Worm (Caenorhabditis elegans): ENCODE data around the gene gtl-2.

Gene gtl-2

ce11 chrIV:11266090-11266489, 7.2 kb upstream of the gtl-2 start, which contains the start of gene col-127:
Gene col-127, minus strand, starts transcription at chrIV:11266190.
- no peak for TF ChIP-seq unc-62 (GFP tag; optimal IDR thresholded peaks at IDR 0.05)

DNA sequence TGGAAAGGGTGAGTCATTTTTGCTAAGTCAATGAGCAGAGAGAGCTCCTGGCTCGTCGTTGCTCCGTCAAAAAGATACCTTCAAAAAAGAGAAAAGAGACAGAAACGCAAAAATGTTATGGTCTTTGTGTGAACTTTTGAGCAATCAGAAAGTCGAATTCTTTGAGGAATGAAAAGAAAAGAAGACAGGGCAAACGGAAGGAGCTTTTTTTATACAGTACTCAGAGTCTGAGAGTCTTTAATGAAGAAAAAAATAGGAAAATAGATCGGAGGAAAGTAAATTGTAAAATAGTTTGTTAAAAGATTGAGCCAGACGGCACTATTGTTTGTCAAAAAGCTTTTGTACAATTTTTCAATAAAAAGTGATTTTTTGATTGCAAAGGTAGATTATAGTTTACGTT, 3.8 kb upstream of the gtl-2 start:
- TF ChIP-seq unc-62 (GFP tag; optimal IDR thresholded peaks at IDR 0.05), result no peak

- no peak for TF ChIP-seq unc-62 (GFP tag; optimal IDR thresholded peaks at IDR 0.05)
These were observed 2.0 kb upstream of the gtl-2 start, which contains the start of gene nhr-7 for ce11 chrIV:11271262-11271661. Gene nhr-7, minus strand, starts transcription at chrIV:11271362.

DNA sequence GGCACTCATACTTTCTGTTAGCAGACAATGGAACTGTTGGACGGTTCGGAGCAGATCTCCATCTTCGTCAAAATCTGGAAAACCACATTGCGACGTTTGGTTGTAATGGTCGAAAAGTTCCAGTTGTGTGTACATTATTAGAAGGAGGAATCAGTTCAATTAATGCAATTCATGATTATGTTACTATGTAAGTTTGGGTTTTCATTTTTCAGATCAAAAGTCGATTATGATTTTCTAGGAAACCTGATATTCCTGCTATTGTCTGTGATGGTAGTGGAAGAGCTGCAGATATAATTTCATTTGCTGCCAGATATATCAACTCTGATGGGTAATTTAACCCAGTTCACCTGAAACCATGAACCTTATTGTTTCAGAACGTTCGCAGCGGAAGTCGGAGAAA, 2.8 kb downstream of the gtl-2 start:
- no peak for TF ChIP-seq unc-62 (GFP tag; optimal IDR thresholded peaks at IDR 0.05)

- TF ChIP-seq unc-62 (GFP tag; optimal IDR thresholded peaks at IDR 0.05), result no peak
These were observed 10.9 kb downstream of the gtl-2 start for ce11 chrIV:11284102-11284531.

DNA sequence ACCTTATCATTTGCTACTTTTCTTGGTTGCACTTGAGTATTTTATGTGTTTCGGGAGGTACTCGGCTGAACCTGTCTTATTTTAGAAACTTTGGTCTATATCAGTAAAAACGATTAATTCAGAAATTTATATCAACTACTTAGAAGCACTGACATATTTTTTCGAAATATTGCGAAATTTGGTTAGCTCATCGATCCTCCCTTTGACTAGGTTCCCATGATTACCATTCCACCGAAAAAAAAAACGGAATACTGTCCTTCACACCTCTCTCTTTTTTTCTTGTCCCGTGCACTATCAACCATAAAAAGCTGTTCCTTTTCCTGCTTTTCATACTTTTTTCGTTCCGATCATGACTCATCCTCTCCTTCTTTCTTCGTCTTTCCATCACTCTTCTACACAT, 12.0 kb downstream of the gtl-2 start:
- no peak for TF ChIP-seq unc-62 (GFP tag; optimal IDR thresholded peaks at IDR 0.05)

DNA sequence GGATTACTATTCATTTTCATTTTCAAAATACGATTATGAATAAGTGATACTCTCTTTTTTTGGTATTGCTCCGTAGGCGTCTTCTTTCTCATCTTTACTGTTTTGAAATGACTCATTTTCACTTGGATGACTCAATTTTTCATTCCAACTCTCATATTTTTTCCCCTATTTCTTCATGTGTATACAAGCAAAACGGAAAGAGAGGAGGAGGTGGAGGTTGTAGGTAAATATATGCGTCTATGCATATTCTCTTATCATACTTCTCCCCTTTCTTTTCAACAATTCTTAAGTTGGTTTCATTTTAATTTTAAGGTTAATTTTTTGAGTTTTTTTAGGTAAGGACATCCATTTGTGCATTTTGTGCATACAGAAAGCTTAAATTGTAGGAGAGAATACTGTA, 12.9 kb downstream of the gtl-2 start:
- TF ChIP-seq unc-62 (GFP tag; optimal IDR thresholded peaks at IDR 0.05), result no peak

- TF ChIP-seq unc-62 (GFP tag; optimal IDR thresholded peaks at IDR 0.05), result no peak
These were observed 14.3 kb downstream of the gtl-2 start, which contains the start of gene F54D1.6 for ce11 chrIV:11287511-11287910. Gene F54D1.6, plus strand, starts transcription at chrIV:11287811.

DNA sequence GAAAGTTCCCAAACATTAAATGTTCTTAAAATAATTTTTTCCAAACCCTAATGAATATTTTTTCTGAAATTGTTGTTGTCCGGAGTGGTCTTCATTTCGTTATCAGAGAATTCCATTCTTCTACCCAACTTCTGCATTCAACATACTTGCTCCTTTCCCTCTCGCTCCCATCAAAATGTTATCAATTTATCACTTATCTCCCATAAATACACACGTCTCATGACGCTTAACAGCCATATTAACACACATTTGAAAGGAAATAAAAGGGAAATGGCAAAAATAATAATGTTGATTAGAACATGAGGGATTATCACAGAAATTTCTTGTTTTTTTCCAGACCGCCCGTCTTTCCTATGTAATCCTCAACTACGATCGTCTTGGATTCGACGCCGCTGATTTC, 15.7 kb downstream of the gtl-2 start:
- no peak for TF ChIP-seq unc-62 (GFP tag; optimal IDR thresholded peaks at IDR 0.05)

- TF ChIP-seq unc-62 (GFP tag; optimal IDR thresholded peaks at IDR 0.05), result no peak
These were observed 23.5 kb downstream of the gtl-2 start, which contains the start of gene mttu-1 for ce11 chrIV:11296787-11297186. Gene mttu-1, minus strand, starts transcription at chrIV:11296887.

DNA sequence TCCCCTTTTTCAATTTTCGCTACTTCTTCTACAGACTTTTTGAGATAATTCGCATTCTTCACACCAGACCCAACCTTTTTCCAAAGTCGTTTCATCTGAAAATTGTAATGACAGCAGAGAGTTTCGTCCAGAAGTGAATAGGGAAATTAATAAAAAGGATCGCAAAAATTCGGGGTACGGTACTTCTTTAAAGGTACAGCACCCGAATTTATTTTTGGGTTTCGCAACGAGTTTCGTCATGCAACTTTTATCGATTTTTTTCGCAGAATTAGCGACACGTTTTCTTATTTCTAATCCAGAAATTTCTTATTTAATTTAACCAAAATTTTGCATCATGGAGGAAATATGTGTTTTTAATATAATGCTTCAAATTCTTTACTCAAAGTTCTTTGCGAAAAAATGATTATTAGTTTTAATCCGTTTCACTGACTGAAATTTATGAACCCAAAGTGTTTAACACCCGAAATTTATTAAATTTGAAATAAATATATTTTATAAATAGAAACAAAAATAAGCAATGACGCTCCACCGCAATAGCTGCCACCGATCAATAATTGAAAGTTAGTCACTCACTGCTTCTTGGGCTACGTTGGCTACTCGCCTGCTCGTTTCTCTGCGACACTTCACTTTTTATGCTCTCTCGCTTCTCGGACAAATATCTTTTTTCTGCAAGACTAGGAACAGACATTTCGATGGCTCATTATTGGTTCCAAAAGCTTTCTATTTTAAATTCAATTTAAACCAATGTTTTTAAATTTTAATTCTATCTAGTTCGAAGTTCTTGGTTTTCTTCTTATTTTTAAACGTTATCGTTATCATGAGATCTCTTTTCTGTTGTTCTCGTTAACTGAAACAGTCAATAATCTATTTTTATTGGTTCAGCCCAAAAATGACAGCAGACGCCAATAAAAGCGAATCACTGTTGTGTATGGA, 25.2 kb downstream of the gtl-2 start, which contains the start of the genes B0035.15 and dnj-1:
B0035.15 (minus strand) TSS at position 99 of the 933 bp plus-strand sequence.
dnj-1 (plus strand) TSS at position 883 of the 933 bp plus-strand sequence.
- TF ChIP-seq unc-62 (GFP tag; optimal IDR thresholded peaks at IDR 0.05), result no peak

DNA sequence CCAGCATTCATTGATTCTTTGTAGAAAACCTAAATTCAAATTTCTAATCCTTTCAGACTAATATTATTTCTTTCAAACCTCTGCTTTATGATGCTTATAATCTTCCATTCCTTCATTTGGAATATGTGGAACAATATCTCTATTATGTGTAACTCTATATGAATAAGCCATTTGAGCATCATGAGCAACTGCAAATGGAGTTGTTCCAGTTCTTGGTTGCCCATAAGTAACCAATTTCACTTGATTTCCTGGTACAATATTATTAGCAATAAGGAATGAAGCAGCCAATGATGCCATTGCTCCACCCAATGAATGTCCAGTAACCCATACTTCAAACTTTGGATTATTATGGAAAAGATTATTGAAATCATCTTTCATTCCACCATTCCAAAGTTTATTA, 31.7 kb downstream of the gtl-2 start:
- no peak for TF ChIP-seq unc-62 (GFP tag; optimal IDR thresholded peaks at IDR 0.05)

- TF ChIP-seq unc-62 (GFP tag; optimal IDR thresholded peaks at IDR 0.05), result no peak
These were observed 33.3 kb downstream of the gtl-2 start, which contains the start of gene B0035.13 for ce11 chrIV:11306548-11306947. Gene B0035.13, minus strand, starts transcription at chrIV:11306720.

DNA sequence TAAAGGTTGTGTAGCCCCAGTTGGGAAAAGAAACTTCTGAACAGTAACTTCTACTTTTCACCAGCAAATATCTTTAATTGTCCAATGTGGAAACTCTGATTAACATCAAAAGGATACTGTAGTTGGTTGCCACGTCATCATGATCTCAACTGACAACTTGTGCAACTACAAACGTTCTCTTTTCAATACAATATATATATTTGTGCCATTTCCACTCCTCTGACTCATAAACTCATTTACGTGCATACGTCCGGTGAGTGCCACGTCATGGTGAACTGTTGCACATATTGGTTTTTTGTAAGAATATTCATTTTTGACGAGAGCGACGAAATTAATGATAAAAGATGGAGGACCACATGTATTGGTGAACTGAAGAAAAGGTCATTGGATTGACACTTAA, 34.5 kb downstream of the gtl-2 start:
- TF ChIP-seq unc-62 (GFP tag; optimal IDR thresholded peaks at IDR 0.05), result no peak

- TF ChIP-seq unc-62 (GFP tag; optimal IDR thresholded peaks at IDR 0.05), result no peak
These were observed 37.4 kb downstream of the gtl-2 start, which contains the start of gene znf-207 for ce11 chrIV:11310624-11311023. Gene znf-207, plus strand, starts transcription at chrIV:11310972.

- no peak for TF ChIP-seq unc-62 (GFP tag; optimal IDR thresholded peaks at IDR 0.05)
These were observed 38.2 kb downstream of the gtl-2 start for ce11 chrIV:11311484-11311883.

- TF ChIP-seq unc-62 (GFP tag; optimal IDR thresholded peaks at IDR 0.05), result no peak
These were observed 40.6 kb downstream of the gtl-2 start, which contains the start of gene dnj-2 for ce11 chrIV:11313880-11314279. Gene dnj-2, minus strand, starts transcription at chrIV:11313980.
